Worm (Caenorhabditis elegans) whole organism, young adult: ENCODE data around the gene C16C8.10.

Experiments used
- aptf-3 ChIP-seq: fragments of 200-800 bp; sonication (Bioruptor generic); IDR thresholded peaks from 2 replicates; pipeline ENCODE4 v1.3.6; 2022; ENCODE audit warnings: missing genetic modification characterization, missing compliant biosample characterization
- cebp-1 ChIP-seq, 2 experiments: fragments of 200-800 bp in 1 of 2; sonication (Bioruptor generic) in 1 of 2; sonication (generic microtip) in 1 of 2; IDR thresholded peaks in 1 of 2; optimal IDR thresholded peaks in 1 of 2; 2 replicates each; pipeline versions ENCODE4 v1.3.6 to Lab custom; 2017 to 2022; ENCODE audit warnings: missing compliant biosample characterization in 2 of 2, missing genetic modification characterization in 2 of 2, mild to moderate bottlenecking in 1 of 2, missing genetic modification reagents in 1 of 2, moderate library complexity in 1 of 2
- dpl-1 ChIP-seq: fragments of 150-350 bp; optimal IDR thresholded peaks from 2 replicates; lab custom pipeline; 2014; ENCODE audit warnings: missing biosample characterization, missing genetic modification reagents, missing genetic modification characterization
- nfya-1 ChIP-seq: sonication (generic microtip); optimal IDR thresholded peaks from 2 replicates; lab custom pipeline; 2017; ENCODE audit warnings: antibody characterized with exemption, missing compliant biosample characterization, missing genetic modification characterization, borderline replicate concordance; ENCODE audit not compliant: insufficient read depth
- sea-2 ChIP-seq: fragments of 200-800 bp; sonication (Bioruptor generic); IDR thresholded peaks from 2 replicates; pipeline ENCODE4 v1.3.6; 2022; ENCODE audit warnings: missing genetic modification characterization, missing compliant biosample characterization

- TF ChIP-seq aptf-3 (GFP tag; lab: Robert Waterston, UW), result no peak
- TF ChIP-seq dpl-1 (GFP tag; lab: Kevin White, UChicago), result no peak
- TF ChIP-seq sea-2 (GFP tag; lab: Robert Waterston, UW), result no peak
- no peak for TF ChIP-seq nfya-1 (tag; lab: Kevin White, UChicago)
- no peak for TF ChIP-seq cebp-1 (GFP tag; IDR thresholded peaks at IDR 0.05; lab: Robert Waterston, UW)
- TF ChIP-seq cebp-1 (tag; optimal IDR thresholded peaks at IDR 0.05; lab: Kevin White, UChicago), result no peak
These were observed 50.0 kb downstream of the C16C8.10 start, which contains the start of the genes F18A12.7 and F18A12.2 for ce11 chrII:3414383-3414910.
